Worm (Caenorhabditis elegans) whole organism, L1 larva: ENCODE results near the gene srb-3.

ENCODE experiments used
- ceh-82 ChIP-seq, 3 experiments: fragments of 150-350 bp in 1 of 3; sonication (generic microtip) in 2 of 3; optimal IDR thresholded peaks; 2 replicates each; lab custom pipeline; 2014 to 2017; ENCODE audit warnings: missing biosample characterization in 3 of 3, missing genetic modification characterization in 3 of 3
- elt-2 ChIP-seq: sonication (generic microtip); optimal IDR thresholded peaks from 2 replicates; lab custom pipeline; 2016; ENCODE audit warnings: missing genetic modification characterization, mild to moderate bottlenecking, inconsistent platforms, missing compliant biosample characterization, missing genetic modification reagents
- elt-3 ChIP-seq, 6 experiments: fragments of 150-350 bp in 1 of 6; sonication (generic microtip); optimal IDR thresholded peaks; 2 replicates each; lab custom pipeline; 2017 to 2018; ENCODE audit warnings: missing biosample characterization in 6 of 6, missing genetic modification characterization in 6 of 6, inconsistent platforms in 1 of 6
- ets-5 ChIP-seq: fragments of 200-800 bp; sonication (Bioruptor generic); IDR thresholded peaks from 2 replicates; pipeline ENCODE4 v1.3.6; 2022; ENCODE audit warnings: missing genetic modification characterization, missing compliant biosample characterization
- lin-39 ChIP-seq: fragments of 150-350 bp; optimal IDR thresholded peaks from 2 replicates; lab custom pipeline; 2014; ENCODE audit warnings: missing biosample characterization, missing genetic modification reagents, missing genetic modification characterization
- nhr-12 ChIP-seq: sonication (generic microtip); optimal IDR thresholded peaks from 2 replicates; lab custom pipeline; 2017; ENCODE audit warnings: missing biosample characterization, missing genetic modification characterization
- snpc-4 ChIP-seq: fragments of 150-350 bp; optimal IDR thresholded peaks from 2 replicates; lab custom pipeline; 2014; ENCODE audit warnings: missing biosample characterization, missing genetic modification characterization
- snu-23 ChIP-seq: sonication (generic microtip); optimal IDR thresholded peaks from 2 replicates; lab custom pipeline; 2016; ENCODE audit warnings: missing genetic modification characterization, missing compliant biosample characterization
- unc-130 ChIP-seq: fragments of 150-350 bp; optimal IDR thresholded peaks from 2 replicates; lab custom pipeline; 2017; ENCODE audit warnings: missing biosample characterization, missing genetic modification characterization, inconsistent platforms
- unc-62 ChIP-seq: fragments of 150-350 bp; optimal IDR thresholded peaks from 2 replicates; lab custom pipeline; 2014; ENCODE audit warnings: missing biosample characterization, missing genetic modification reagents, missing genetic modification characterization

DNA sequence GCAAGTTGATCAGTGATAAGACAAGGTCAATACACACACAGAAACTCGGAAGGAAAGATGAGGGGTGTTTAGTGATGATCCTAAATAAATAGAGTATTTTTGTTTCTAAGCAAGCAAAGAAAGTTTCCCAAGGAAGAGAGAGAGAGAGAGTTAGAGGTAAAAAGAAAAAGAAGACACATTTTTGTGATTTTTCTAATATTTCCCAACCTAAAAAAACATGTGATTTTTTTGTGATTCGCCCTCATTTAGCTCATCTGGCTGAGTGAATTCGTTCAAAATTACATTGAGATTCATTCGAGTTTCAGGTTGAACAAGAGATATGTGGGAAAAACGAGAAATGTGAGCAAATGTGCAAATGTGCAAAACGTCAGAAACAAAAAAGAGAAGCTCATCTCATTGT is 15.8 kb downstream of the srb-3 start, which contains the start of gene srb-16:
- TF ChIP-seq nhr-12 (no peak), ets-5 (no peak), snu-23 (no peak), lin-39 (tag; lab: Kevin White, UChicago) (no peak), elt-3 (tag; optimal IDR thresholded peaks at IDR 0.05; lab: Kevin White, UChicago) (no peak), unc-130 (tag; lab: Kevin White, UChicago) (no peak), elt-2 (tag; lab: Kevin White, UChicago) (no peak), ceh-82 (tag; optimal IDR thresholded peaks at IDR 0.05; lab: Kevin White, UChicago) (no peak), snpc-4 (no peak), unc-62 (GFP tag; lab: Kevin White, UChicago) (no peak)
